Worm (Caenorhabditis elegans) whole organism, late embryonic: Measurements from ENCODE around the gene srg-45.

ENCODE experiments used
- C08G9.2 ChIP-seq: sonication (generic microtip); optimal IDR thresholded peaks from 2 replicates; lab custom pipeline; 2016; ENCODE audit warnings: mild to moderate bottlenecking, missing genetic modification characterization, moderate library complexity, missing compliant biosample characterization
- C38D4.7 ChIP-seq: fragments of 200-800 bp; sonication (Bioruptor generic); optimal IDR thresholded peaks from 2 replicates; lab custom pipeline; 2018; ENCODE audit warnings: mild to moderate bottlenecking, missing genetic modification characterization, moderate library complexity, missing compliant biosample characterization
- F13H6.1 ChIP-seq: sonication (generic microtip); optimal IDR thresholded peaks from 2 replicates; lab custom pipeline; 2016; ENCODE audit warnings: missing genetic modification characterization, missing compliant biosample characterization
- T23F11.4 ChIP-seq: fragments of 200-800 bp; sonication (Bioruptor generic); optimal IDR thresholded peaks from 2 replicates; lab custom pipeline; 2018; ENCODE audit warnings: mild to moderate bottlenecking, missing genetic modification characterization, missing compliant biosample characterization
- Y22D7AL.16 ChIP-seq: sonication (generic microtip); optimal IDR thresholded peaks from 2 replicates; lab custom pipeline; 2016; ENCODE audit warnings: missing genetic modification characterization, missing compliant biosample characterization
- ahr-1 ChIP-seq: sonication (generic microtip); optimal IDR thresholded peaks from 2 replicates; lab custom pipeline; 2016; ENCODE audit warnings: missing genetic modification characterization, missing compliant biosample characterization
- ceh-14 ChIP-seq: sonication (generic microtip); optimal IDR thresholded peaks from 2 replicates; lab custom pipeline; 2016; ENCODE audit warnings: missing genotype, missing genetic modification characterization, missing compliant biosample characterization
- ceh-18 ChIP-seq: sonication (generic microtip); optimal IDR thresholded peaks from 2 replicates; lab custom pipeline; 2016; ENCODE audit warnings: missing genetic modification characterization, missing compliant biosample characterization
- ceh-19 ChIP-seq: fragments of 200-800 bp; sonication (Bioruptor generic); optimal IDR thresholded peaks from 2 replicates; lab custom pipeline; 2018; ENCODE audit warnings: mild to moderate bottlenecking, missing genetic modification characterization, missing compliant biosample characterization
- ceh-2 ChIP-seq: sonication (generic microtip); optimal IDR thresholded peaks from 2 replicates; lab custom pipeline; 2016; ENCODE audit warnings: missing genotype, missing genetic modification characterization, missing compliant biosample characterization
- ceh-24 ChIP-seq: sonication (generic microtip); optimal IDR thresholded peaks from 2 replicates; lab custom pipeline; 2016; ENCODE audit warnings: mild to moderate bottlenecking, missing genetic modification characterization, missing compliant biosample characterization
- ceh-31 ChIP-seq: sonication (generic microtip); optimal IDR thresholded peaks from 2 replicates; lab custom pipeline; 2016; ENCODE audit warnings: missing genetic modification characterization, missing compliant biosample characterization
- ceh-34 ChIP-seq: sonication (generic microtip); optimal IDR thresholded peaks from 2 replicates; lab custom pipeline; 2016; ENCODE audit warnings: mild to moderate bottlenecking, missing genetic modification characterization, missing compliant biosample characterization
- ceh-48 ChIP-seq: sonication (generic microtip); optimal IDR thresholded peaks from 2 replicates; lab custom pipeline; 2016; ENCODE audit warnings: missing genetic modification characterization, inconsistent platforms, missing compliant biosample characterization
- ceh-6 ChIP-seq: fragments of 200-800 bp; sonication (Bioruptor generic); optimal IDR thresholded peaks from 2 replicates; lab custom pipeline; 2018; ENCODE audit warnings: mild to moderate bottlenecking, missing genetic modification characterization, missing compliant biosample characterization
- che-1 ChIP-seq: sonication (generic microtip); optimal IDR thresholded peaks from 2 replicates; lab custom pipeline; 2016; ENCODE audit warnings: mild to moderate bottlenecking, missing genetic modification characterization, missing compliant biosample characterization
- dve-1 ChIP-seq: sonication (generic microtip); optimal IDR thresholded peaks from 2 replicates; lab custom pipeline; 2017; ENCODE audit warnings: antibody characterized with exemption, mild to moderate bottlenecking, missing genetic modification characterization, missing compliant biosample characterization
- elt-2 ChIP-seq: sonication (generic microtip); optimal IDR thresholded peaks from 2 replicates; lab custom pipeline; 2016; ENCODE audit warnings: missing genetic modification reagents, missing genetic modification characterization, missing compliant biosample characterization
- elt-4 ChIP-seq: sonication (generic microtip); optimal IDR thresholded peaks from 2 replicates; lab custom pipeline; 2016; ENCODE audit warnings: missing genetic modification characterization, missing compliant biosample characterization
- ets-4 ChIP-seq: sonication (generic microtip); optimal IDR thresholded peaks from 2 replicates; lab custom pipeline; 2016; ENCODE audit warnings: missing genetic modification characterization, missing compliant biosample characterization
- eyg-1 ChIP-seq: sonication (generic microtip); optimal IDR thresholded peaks from 2 replicates; lab custom pipeline; 2016; ENCODE audit warnings: missing genotype, missing genetic modification characterization, missing compliant biosample characterization
- fax-1 ChIP-seq: sonication (generic microtip); optimal IDR thresholded peaks from 2 replicates; lab custom pipeline; 2016; ENCODE audit warnings: missing genotype, missing genetic modification characterization, missing compliant biosample characterization
- fkh-6 ChIP-seq: sonication (generic microtip); optimal IDR thresholded peaks from 2 replicates; lab custom pipeline; 2016; ENCODE audit warnings: missing genetic modification characterization, missing compliant biosample characterization
- gmeb-2 ChIP-seq: sonication (generic microtip); optimal IDR thresholded peaks from 2 replicates; lab custom pipeline; 2016; ENCODE audit warnings: missing genetic modification characterization, inconsistent platforms, missing compliant biosample characterization
- hlh-13 ChIP-seq: fragments of 200-800 bp; sonication (Bioruptor generic); optimal IDR thresholded peaks from 2 replicates; lab custom pipeline; 2018; ENCODE audit warnings: mild to moderate bottlenecking, missing genetic modification characterization, missing compliant biosample characterization
- hlh-30 ChIP-seq: sonication (generic microtip); optimal IDR thresholded peaks from 2 replicates; lab custom pipeline; 2017; ENCODE audit warnings: antibody characterized with exemption, missing genetic modification characterization, missing compliant biosample characterization; ENCODE audit not compliant: insufficient read depth
- hlh-6 ChIP-seq: sonication (generic microtip); optimal IDR thresholded peaks from 2 replicates; lab custom pipeline; 2016; ENCODE audit warnings: missing genotype, missing genetic modification characterization, missing compliant biosample characterization
- hlh-8 ChIP-seq: sonication (generic microtip); optimal IDR thresholded peaks from 2 replicates; lab custom pipeline; 2016; ENCODE audit warnings: missing genotype, missing genetic modification characterization, missing compliant biosample characterization
- lin-11 ChIP-seq: fragments of 200-800 bp; sonication (Bioruptor generic); optimal IDR thresholded peaks from 2 replicates; lab custom pipeline; 2018; ENCODE audit warnings: mild to moderate bottlenecking, missing genetic modification characterization, missing compliant biosample characterization
- madf-2 ChIP-seq: sonication (generic microtip); optimal IDR thresholded peaks from 2 replicates; lab custom pipeline; 2017; ENCODE audit warnings: missing genetic modification characterization, missing compliant biosample characterization
- nfya-1 ChIP-seq: sonication (generic microtip); optimal IDR thresholded peaks from 2 replicates; lab custom pipeline; 2017; ENCODE audit warnings: missing genetic modification characterization, mild to moderate bottlenecking, missing compliant biosample characterization, antibody characterized with exemption, moderate library complexity
- nhr-11 ChIP-seq: fragments of 150-350 bp; optimal IDR thresholded peaks from 2 replicates; lab custom pipeline; 2014; ENCODE audit warnings: missing biosample characterization, missing genetic modification characterization
- nhr-232 ChIP-seq: sonication (generic microtip); optimal IDR thresholded peaks from 2 replicates; lab custom pipeline; 2016; ENCODE audit warnings: missing genetic modification characterization, missing compliant biosample characterization
- pat-9 ChIP-seq: fragments of 200-800 bp; sonication (Bioruptor generic); optimal IDR thresholded peaks from 2 replicates; lab custom pipeline; 2018; ENCODE audit warnings: mild to moderate bottlenecking, missing genetic modification characterization, moderate library complexity, missing compliant biosample characterization
- pha-2 ChIP-seq: sonication (generic microtip); optimal IDR thresholded peaks from 2 replicates; lab custom pipeline; 2017; ENCODE audit warnings: mild to moderate bottlenecking, missing genetic modification characterization, missing compliant biosample characterization
- pros-1 ChIP-seq: fragments of 150-350 bp; optimal IDR thresholded peaks from 2 replicates; lab custom pipeline; 2014; ENCODE audit warnings: missing biosample characterization, missing genetic modification reagents, missing genetic modification characterization
- rnt-1 ChIP-seq: sonication (generic microtip); optimal IDR thresholded peaks from 2 replicates; lab custom pipeline; 2016; ENCODE audit warnings: missing genetic modification characterization, missing compliant biosample characterization
- sdc-2 ChIP-seq: sonication (generic microtip); optimal IDR thresholded peaks from 2 replicates; lab custom pipeline; 2016; ENCODE audit warnings: missing genotype, missing genetic modification characterization, missing compliant biosample characterization
- sox-4 ChIP-seq: sonication (generic microtip); optimal IDR thresholded peaks from 2 replicates; lab custom pipeline; 2017; ENCODE audit warnings: mild to moderate bottlenecking, missing genetic modification characterization, inconsistent platforms, missing compliant biosample characterization
- syd-9 ChIP-seq: sonication (generic microtip); optimal IDR thresholded peaks from 2 replicates; lab custom pipeline; 2016; ENCODE audit warnings: mild to moderate bottlenecking, missing genetic modification characterization, moderate library complexity, missing compliant biosample characterization
- tbx-2 ChIP-seq: sonication (generic microtip); optimal IDR thresholded peaks from 2 replicates; lab custom pipeline; 2016; ENCODE audit warnings: missing genetic modification characterization, missing compliant biosample characterization
- unc-42 ChIP-seq: sonication (generic microtip); optimal IDR thresholded peaks from 2 replicates; lab custom pipeline; 2016; ENCODE audit warnings: missing genotype, missing genetic modification characterization, missing compliant biosample characterization
- unc-55 ChIP-seq: sonication (generic microtip); optimal IDR thresholded peaks from 2 replicates; lab custom pipeline; 2017; ENCODE audit warnings: missing biosample characterization, missing genetic modification reagents, missing genetic modification characterization
- unc-86 ChIP-seq: sonication (generic microtip); optimal IDR thresholded peaks from 2 replicates; lab custom pipeline; 2016; ENCODE audit warnings: missing genetic modification characterization, missing compliant biosample characterization
- zip-5 ChIP-seq: sonication (generic microtip); optimal IDR thresholded peaks from 2 replicates; lab custom pipeline; 2016; ENCODE audit warnings: missing genetic modification characterization, missing compliant biosample characterization
- ztf-16 ChIP-seq: sonication (generic microtip); optimal IDR thresholded peaks from 2 replicates; lab custom pipeline; 2017; ENCODE audit warnings: missing genetic modification characterization, missing compliant biosample characterization

The srg-45 gene

DNA sequence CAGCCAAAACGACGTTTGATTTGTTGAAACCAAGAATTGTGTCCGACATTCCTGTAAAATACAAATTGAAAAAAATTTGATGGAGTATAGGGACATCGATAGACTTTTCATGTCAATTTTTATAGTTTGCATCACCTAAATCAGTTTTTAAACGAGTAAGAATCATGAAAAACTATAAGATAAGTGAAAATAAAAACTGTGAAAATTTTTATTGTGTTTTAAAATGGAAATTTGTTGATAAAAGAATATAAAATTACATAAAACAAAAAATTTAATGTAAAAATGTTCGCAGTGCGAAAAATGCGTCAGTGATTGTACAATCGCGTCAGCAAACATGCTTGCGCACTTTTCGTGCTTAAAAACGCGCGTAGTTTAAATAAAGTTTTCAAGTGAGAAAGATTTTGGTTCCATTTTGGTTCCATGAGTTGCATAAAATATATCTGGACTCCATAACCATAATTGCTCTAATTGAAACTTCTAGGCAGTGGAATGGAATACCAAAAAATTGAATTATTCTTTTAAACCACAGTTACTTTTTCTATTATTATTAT, 36.2 kb downstream of the srg-45 start, which contains the start of gene tomm-20:
Gene tomm-20 (minus strand): TSS at position 51 of the 551 bp plus-strand sequence.
- TF ChIP-seq ceh-2 (tag; lab: Kevin White, UChicago) (peak; percentile 25), F13H6.1 (tag; lab: Kevin White, UChicago) (peak; percentile 27), ceh-14 (tag; lab: Kevin White, UChicago) (peak; percentile 83), elt-2 (tag; lab: Kevin White, UChicago) (peak; percentile 84), T23F11.4 (GFP tag; lab: Kevin White, UChicago) (peak; percentile 17), eyg-1 (tag; lab: Kevin White, UChicago) (no peak), hlh-30 (tag; lab: Kevin White, UChicago) (peak; percentile 25), ets-4 (tag; lab: Kevin White, UChicago) (no peak), fkh-6 (tag; lab: Kevin White, UChicago) (peak; percentile 32), tbx-2 (peak; percentile 80), madf-2 (tag; lab: Kevin White, UChicago) (peak; percentile 51), Y22D7AL.16 (tag; lab: Kevin White, UChicago) (peak; percentile 22), nfya-1 (tag; lab: Kevin White, UChicago) (peak; percentile 80), ceh-48 (tag; lab: Kevin White, UChicago) (peak; percentile 42), C08G9.2 (peak; percentile 38), pat-9 (peak; percentile 39), pros-1 (tag; lab: Kevin White, UChicago) (no peak), che-1 (tag; lab: Kevin White, UChicago) (no peak), fax-1 (tag; lab: Kevin White, UChicago) (peak; percentile 57), sox-4 (tag; lab: Kevin White, UChicago) (peak; percentile 18), nhr-11 (no peak), ahr-1 (tag; lab: Kevin White, UChicago) (peak; percentile 33), ceh-18 (tag; lab: Kevin White, UChicago) (peak; percentile 41), ceh-24 (tag; lab: Kevin White, UChicago) (no peak), pha-2 (tag; lab: Kevin White, UChicago) (peak; percentile 33), ceh-19 (peak; percentile 58), zip-5 (tag; lab: Kevin White, UChicago) (peak; percentile 16), syd-9 (tag; lab: Kevin White, UChicago) (no peak), ceh-31 (tag; lab: Kevin White, UChicago) (peak; percentile 59), ceh-34 (peak; percentile 77), dve-1 (tag; lab: Kevin White, UChicago) (peak; percentile 69), hlh-13 (peak; percentile 29), ztf-16 (tag; lab: Kevin White, UChicago) (peak; percentile 58), hlh-6 (tag; lab: Kevin White, UChicago) (no peak), nhr-232 (tag; lab: Kevin White, UChicago) (peak; percentile 11), hlh-8 (tag; lab: Kevin White, UChicago) (peak; percentile 40), lin-11 (peak; percentile 40), unc-55 (GFP tag; lab: Kevin White, UChicago) (peak; percentile 3), ceh-6 (GFP tag; lab: Kevin White, UChicago) (peak; percentile 28), gmeb-2 (tag; lab: Kevin White, UChicago) (peak; percentile 31), sdc-2 (tag; lab: Kevin White, UChicago) (no peak), elt-4 (tag; lab: Kevin White, UChicago) (no peak), rnt-1 (tag; lab: Kevin White, UChicago) (peak; percentile 48), unc-42 (tag; lab: Kevin White, UChicago) (peak; percentile 63), unc-86 (tag; lab: Kevin White, UChicago) (peak; percentile 71), C38D4.7 (GFP tag; lab: Kevin White, UChicago) (peak; percentile 43)
